Worm (Caenorhabditis elegans) whole organism, late embryonic: ENCODE data around the gene T25B9.12.

Source experiments
- T23F11.4 ChIP-seq: fragments of 200-800 bp; sonication (Bioruptor generic); optimal IDR thresholded peaks from 2 replicates; lab custom pipeline; 2018; ENCODE audit warnings: mild to moderate bottlenecking, missing genetic modification characterization, missing compliant biosample characterization
- ahr-1 ChIP-seq: sonication (generic microtip); optimal IDR thresholded peaks from 2 replicates; lab custom pipeline; 2016; ENCODE audit warnings: missing genetic modification characterization, missing compliant biosample characterization
- ama-1 ChIP-seq: fragments of 150-350 bp; optimal IDR thresholded peaks from 2 replicates; lab custom pipeline; 2014
- ceh-31 ChIP-seq: sonication (generic microtip); optimal IDR thresholded peaks from 2 replicates; lab custom pipeline; 2016; ENCODE audit warnings: missing genetic modification characterization, missing compliant biosample characterization
- elt-2 ChIP-seq: sonication (generic microtip); optimal IDR thresholded peaks from 2 replicates; lab custom pipeline; 2016; ENCODE audit warnings: missing genetic modification reagents, missing genetic modification characterization, missing compliant biosample characterization
- eyg-1 ChIP-seq: sonication (generic microtip); optimal IDR thresholded peaks from 2 replicates; lab custom pipeline; 2016; ENCODE audit warnings: missing genotype, missing genetic modification characterization, missing compliant biosample characterization
- hlh-30 ChIP-seq: sonication (generic microtip); optimal IDR thresholded peaks from 2 replicates; lab custom pipeline; 2017; ENCODE audit warnings: antibody characterized with exemption, missing genetic modification characterization, missing compliant biosample characterization; ENCODE audit not compliant: insufficient read depth
- odd-2 ChIP-seq: sonication (generic microtip); optimal IDR thresholded peaks from 2 replicates; lab custom pipeline; 2017; ENCODE audit warnings: antibody characterized with exemption, mild to moderate bottlenecking, missing genetic modification characterization, missing compliant biosample characterization
- pha-2 ChIP-seq: sonication (generic microtip); optimal IDR thresholded peaks from 2 replicates; lab custom pipeline; 2017; ENCODE audit warnings: mild to moderate bottlenecking, missing genetic modification characterization, missing compliant biosample characterization
- pha-4 ChIP-seq: fragments of 150-350 bp; optimal IDR thresholded peaks from 2 replicates; lab custom pipeline; 2018; ENCODE audit warnings: missing biosample characterization, missing genetic modification reagents, missing genetic modification characterization
- unc-55 ChIP-seq: sonication (generic microtip); optimal IDR thresholded peaks from 2 replicates; lab custom pipeline; 2017; ENCODE audit warnings: missing biosample characterization, missing genetic modification reagents, missing genetic modification characterization
- ztf-16 ChIP-seq: sonication (generic microtip); optimal IDR thresholded peaks from 2 replicates; lab custom pipeline; 2017; ENCODE audit warnings: missing genetic modification characterization, missing compliant biosample characterization

- TF ChIP-seq ztf-16 (tag; lab: Kevin White, UChicago) (no peak), odd-2 (tag; lab: Kevin White, UChicago) (no peak), eyg-1 (tag; lab: Kevin White, UChicago) (no peak), hlh-30 (tag; lab: Kevin White, UChicago) (no peak), pha-4 (tag; lab: Kevin White, UChicago) (no peak), elt-2 (no peak), T23F11.4 (no peak), ama-1 (no peak), ahr-1 (tag; lab: Kevin White, UChicago) (no peak), ceh-31 (tag; lab: Kevin White, UChicago) (no peak), unc-55 (GFP tag; lab: Kevin White, UChicago) (no peak), pha-2 (tag; lab: Kevin White, UChicago) (no peak)
These were observed 28.1 kb upstream of the T25B9.12 start, which contains the start of gene grl-21 for ce11 chrIV:10737011-10737553.
